Fruit fly (Drosophila melanogaster): ENCODE measurements around the gene CG4020.

DNA sequence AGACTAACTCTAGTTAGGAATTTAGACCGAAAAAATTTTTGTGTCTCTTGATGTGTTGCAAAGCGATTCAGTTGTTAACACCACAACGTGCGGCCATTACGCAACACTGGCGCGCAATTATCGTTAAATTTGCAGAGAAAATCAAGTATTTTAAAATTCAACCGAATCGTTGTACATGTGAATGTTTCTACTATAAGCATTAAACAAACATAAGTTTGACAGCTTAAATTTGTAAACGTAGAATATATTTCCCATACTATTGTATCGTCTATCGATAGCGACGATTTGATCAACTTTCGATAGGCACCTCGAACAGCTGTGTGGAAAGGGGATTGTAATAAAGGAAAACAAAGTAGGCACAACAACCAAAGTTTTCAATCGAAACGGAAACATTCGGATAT lies 26.0 kb upstream of the CG4020 start, which contains the start of the genes Usp30 and CG16721:
- TF ChIP-seq CG8478 (optimal IDR thresholded peaks at IDR 0.05) (no peak), CTCF (optimal IDR thresholded peaks at IDR 0.05) (no peak)

Measured in S2 (cell line).